Fruit fly (Drosophila melanogaster) whole organism, pupa: ENCODE data around the gene Prx1.

Experiments used
- CG10348 ChIP-seq: fragments of 200-800 bp; sonication (Bioruptor generic); IDR thresholded peaks from 2 replicates; pipeline ENCODE4 v1.3.6; 2022; ENCODE audit warnings: missing biosample characterization, missing genetic modification characterization
- CG12605 ChIP-seq: fragments of 200-800 bp; sonication (Bioruptor generic); IDR thresholded peaks from 2 replicates; pipeline ENCODE4 v1.3.6; 2022; ENCODE audit warnings: missing biosample characterization, missing genetic modification characterization
- CG13204 ChIP-seq: fragments of 200-800 bp; sonication (Bioruptor generic); optimal IDR thresholded peaks from 2 replicates; lab custom pipeline; 2018; ENCODE audit warnings: missing biosample characterization, mild to moderate bottlenecking, missing genetic modification characterization, moderate library complexity
- CG14655 ChIP-seq: fragments of 200-800 bp; sonication (Bioruptor generic); optimal IDR thresholded peaks from 3 replicates; lab custom pipeline; 2017; ENCODE audit warnings: mild to moderate bottlenecking, missing biosample characterization, missing genetic modification reagents, missing genetic modification characterization
- CG15710 ChIP-seq: fragments of 200-800 bp; sonication (Bioruptor generic); optimal IDR thresholded peaks from 2 replicates; lab custom pipeline; 2018; ENCODE audit warnings: missing biosample characterization, mild to moderate bottlenecking, missing genetic modification characterization, moderate library complexity
- CG17806 ChIP-seq: fragments of 200-800 bp; sonication (Bioruptor generic); optimal IDR thresholded peaks from 2 replicates; lab custom pipeline; 2018; ENCODE audit warnings: missing biosample characterization, mild to moderate bottlenecking, missing genetic modification characterization, moderate library complexity
- CG32121 ChIP-seq: fragments of 200-800 bp; sonication (Bioruptor generic); IDR thresholded peaks from 2 replicates; pipeline ENCODE4 v1.3.6; 2022; ENCODE audit warnings: missing biosample characterization, missing genetic modification characterization
- CG34367 ChIP-seq: fragments of 200-800 bp; sonication (Bioruptor generic); optimal IDR thresholded peaks from 2 replicates; lab custom pipeline; 2018; ENCODE audit warnings: missing biosample characterization, mild to moderate bottlenecking, missing genetic modification characterization
- CG4496 ChIP-seq: fragments of 200-800 bp; sonication (Bioruptor generic); IDR thresholded peaks from 3 replicates; pipeline ENCODE4 v1.3.6; 2022; ENCODE audit warnings: missing biosample characterization, missing genetic modification characterization
- CG8159 ChIP-seq: fragments of 200-800 bp; sonication (Bioruptor generic); optimal IDR thresholded peaks from 3 replicates; lab custom pipeline; 2018; ENCODE audit warnings: missing biosample characterization, mild to moderate bottlenecking, missing genetic modification characterization, moderate library complexity
- CG8301 ChIP-seq: fragments of 200-800 bp; sonication (Bioruptor generic); optimal IDR thresholded peaks from 2 replicates; lab custom pipeline; 2018; ENCODE audit warnings: missing biosample characterization, mild to moderate bottlenecking, missing genetic modification characterization
- CG9948 ChIP-seq: fragments of 200-800 bp; sonication (Bioruptor generic); optimal IDR thresholded peaks from 2 replicates; lab custom pipeline; 2018; ENCODE audit warnings: missing biosample characterization, mild to moderate bottlenecking, missing genetic modification characterization, moderate library complexity
- D1 ChIP-seq: fragments of 200-800 bp; sonication (Bioruptor generic); optimal IDR thresholded peaks from 2 replicates; lab custom pipeline; 2018; ENCODE audit warnings: missing biosample characterization, mild to moderate bottlenecking, missing genetic modification characterization, moderate library complexity
- EcR ChIP-seq: fragments of 200-800 bp; sonication (Bioruptor generic); optimal IDR thresholded peaks from 3 replicates; lab custom pipeline; 2019; ENCODE audit warnings: missing biosample characterization, missing genetic modification characterization, mild to moderate bottlenecking, moderate library complexity, missing genetic modification reagents
- Ets98B ChIP-seq: fragments of 200-800 bp; sonication (Bioruptor generic); IDR thresholded peaks from 2 replicates; pipeline ENCODE4 v1.3.6; 2022; ENCODE audit warnings: missing biosample characterization, missing genetic modification characterization
- Pif1A ChIP-seq: fragments of 200-800 bp; sonication (Bioruptor generic); optimal IDR thresholded peaks from 3 replicates; lab custom pipeline; 2016; ENCODE audit warnings: missing biosample characterization, missing genetic modification characterization
- Pif1B ChIP-seq: fragments of 200-800 bp; sonication (Bioruptor generic); optimal IDR thresholded peaks from 3 replicates; lab custom pipeline; 2016; ENCODE audit warnings: missing biosample characterization, missing genetic modification characterization
- Snoo ChIP-seq: fragments of 200-800 bp; sonication (Bioruptor generic); optimal IDR thresholded peaks from 3 replicates; lab custom pipeline; 2017; ENCODE audit warnings: missing biosample characterization, mild to moderate bottlenecking, missing genetic modification characterization, inconsistent platforms
- fd96Ca ChIP-seq: fragments of 200-800 bp; sonication (Bioruptor generic); IDR thresholded peaks from 3 replicates; pipeline ENCODE4 v1.3.6; 2022; ENCODE audit warnings: missing biosample characterization, missing genetic modification characterization
- gl ChIP-seq: fragments of 200-800 bp; sonication (Bioruptor generic); optimal IDR thresholded peaks from 2 replicates; lab custom pipeline; 2018; ENCODE audit warnings: missing biosample characterization, mild to moderate bottlenecking, missing genetic modification characterization
- rn ChIP-seq: fragments of 200-800 bp; sonication (Bioruptor generic); IDR thresholded peaks from 2 replicates; pipeline ENCODE4 v1.3.6; 2022; ENCODE audit warnings: missing biosample characterization, missing genetic modification characterization

Gene Prx1

DNA sequence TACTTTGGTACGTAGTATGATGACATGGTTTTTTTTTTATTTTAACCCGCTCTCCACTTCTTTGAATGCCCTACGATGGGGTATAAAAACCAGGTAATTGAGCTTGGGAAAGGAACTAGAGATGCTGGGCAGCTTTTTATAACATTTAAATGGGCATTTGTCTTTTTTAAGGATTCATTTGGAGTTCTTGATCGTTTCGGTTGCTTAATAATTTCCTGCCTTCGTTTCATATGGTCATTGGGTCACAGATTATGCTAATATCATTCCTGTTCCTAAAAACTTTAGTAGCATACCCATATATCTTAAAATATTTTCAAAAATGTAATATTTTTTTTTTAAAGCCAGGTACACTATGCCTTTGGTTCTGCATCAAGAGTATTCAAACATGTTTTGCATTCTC lies 18.9 kb upstream of the Prx1 start:
- TF ChIP-seq CG8159 (tag; lab: Kevin White, UChicago), result peak; percentile 16
- TF ChIP-seq D1 (tag; lab: Kevin White, UChicago), result no peak
- no peak for TF ChIP-seq Pif1A
- no peak for TF ChIP-seq rn (GFP tag; lab: Robert Waterston, UW)
- no peak for TF ChIP-seq CG8301 (tag; lab: Kevin White, UChicago)
- TF ChIP-seq CG14655 (GFP tag; lab: Kevin White, UChicago), result peak; percentile 41
- TF ChIP-seq CG12605, result no peak
- peak; percentile 19 for TF ChIP-seq CG9948
- no peak for TF ChIP-seq CG32121 (GFP tag; lab: Robert Waterston, UW)
- no peak for TF ChIP-seq CG15710 (tag; lab: Kevin White, UChicago)
- no peak for TF ChIP-seq CG4496 (GFP tag; lab: Robert Waterston, UW)
- peak; percentile 28 for TF ChIP-seq Snoo (tag; lab: Kevin White, UChicago)
- TF ChIP-seq Pif1B (GFP tag; lab: Kevin White, UChicago), result no peak
- TF ChIP-seq, all 21 proteins: peak for 4

DNA sequence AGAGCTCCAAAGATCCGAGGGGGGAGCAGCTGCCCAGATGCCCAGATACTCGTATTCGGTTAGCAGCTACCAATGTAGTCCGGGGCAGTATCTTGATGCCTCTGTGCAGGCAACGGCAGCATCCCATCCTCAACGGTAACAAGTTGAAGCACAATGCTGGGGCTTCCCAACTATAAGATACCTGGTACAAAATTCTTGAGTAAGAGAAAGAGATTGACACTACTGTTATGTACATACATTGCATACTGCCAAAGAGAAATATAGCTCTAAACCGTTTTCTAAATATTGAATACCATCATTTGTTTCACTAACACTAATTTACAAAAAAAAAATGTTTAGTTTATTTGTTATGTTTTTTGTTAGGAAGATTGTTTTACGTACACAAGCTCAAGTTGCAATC lies 17.9 kb upstream of the Prx1 start:
- TF ChIP-seq CG14655 (GFP tag; lab: Kevin White, UChicago), result peak; percentile 51
- peak; percentile 37 for TF ChIP-seq CG8301 (tag; lab: Kevin White, UChicago)
- TF ChIP-seq CG12605, result no peak
- TF ChIP-seq CG8159 (tag; lab: Kevin White, UChicago), result peak; percentile 1
- TF ChIP-seq gl (tag; lab: Kevin White, UChicago), result no peak
- TF ChIP-seq D1 (tag; lab: Kevin White, UChicago), result no peak

DNA sequence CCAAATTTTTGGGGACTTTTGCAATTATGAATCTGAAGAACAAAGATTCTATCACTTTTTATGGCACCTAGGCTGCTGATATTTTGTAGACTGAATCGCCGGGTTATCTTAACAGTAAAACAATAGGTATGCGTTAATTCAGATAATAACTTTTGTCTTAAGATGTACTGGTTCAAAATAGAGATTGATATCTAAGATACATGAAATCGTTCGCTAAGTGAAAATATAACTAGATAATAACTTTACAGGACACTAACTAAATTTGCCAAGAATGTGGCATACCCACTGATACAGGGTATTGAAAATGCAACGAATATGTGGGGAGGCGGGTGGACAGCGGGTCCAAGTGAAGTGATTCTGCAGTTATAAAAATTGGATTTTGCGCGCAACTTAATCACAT lies 15.5 kb upstream of the Prx1 start:
- TF ChIP-seq EcR (GFP tag; lab: Kevin White, UChicago), result no peak
- no peak for TF ChIP-seq gl (tag; lab: Kevin White, UChicago)
- no peak for TF ChIP-seq Ets98B (GFP tag; lab: Robert Waterston, UW)
- no peak for TF ChIP-seq CG10348 (GFP tag; lab: Robert Waterston, UW)
- peak; percentile 22 for TF ChIP-seq CG8159 (tag; lab: Kevin White, UChicago)
- no peak for TF ChIP-seq CG8301 (tag; lab: Kevin White, UChicago)
- TF ChIP-seq CG9948, result no peak
- no peak for TF ChIP-seq rn (GFP tag; lab: Robert Waterston, UW)
- no peak for TF ChIP-seq CG34367
- peak; percentile 27 for TF ChIP-seq CG14655 (GFP tag; lab: Kevin White, UChicago)
- no peak for TF ChIP-seq fd96Ca
- TF ChIP-seq CG17806 (tag; lab: Kevin White, UChicago), result peak; percentile 1
- no peak for TF ChIP-seq Pif1B (GFP tag; lab: Kevin White, UChicago)
- no peak for TF ChIP-seq CG15710 (tag; lab: Kevin White, UChicago)
- no peak for TF ChIP-seq D1 (tag; lab: Kevin White, UChicago)
- no peak for TF ChIP-seq CG32121 (GFP tag; lab: Robert Waterston, UW)
- TF ChIP-seq CG12605, result no peak

DNA sequence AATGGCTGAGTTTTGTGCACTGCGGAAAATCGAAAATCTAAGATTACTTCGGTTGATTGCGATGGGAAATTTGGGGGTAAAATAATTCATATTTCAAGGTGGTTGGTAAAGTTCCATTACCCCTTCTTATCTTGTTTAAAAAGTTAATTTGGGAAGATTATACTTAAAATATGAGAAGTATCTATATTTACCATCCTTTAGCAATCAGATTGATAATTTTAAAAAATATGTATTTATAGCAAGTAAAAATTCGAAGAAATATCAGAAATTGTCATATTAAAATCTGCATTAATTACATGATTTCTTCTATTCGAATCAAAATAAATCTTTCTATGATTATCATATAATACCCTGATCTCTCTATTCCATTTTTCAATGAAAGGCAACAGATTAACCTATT lies 12.1 kb upstream of the Prx1 start:
- TF ChIP-seq CG17806 (tag; lab: Kevin White, UChicago) (no peak), CG14655 (GFP tag; lab: Kevin White, UChicago) (no peak), CG12605 (no peak), CG8301 (tag; lab: Kevin White, UChicago) (no peak), CG32121 (GFP tag; lab: Robert Waterston, UW) (no peak), Snoo (tag; lab: Kevin White, UChicago) (no peak), rn (GFP tag; lab: Robert Waterston, UW) (no peak), CG15710 (tag; lab: Kevin White, UChicago) (no peak), Pif1B (GFP tag; lab: Kevin White, UChicago) (no peak)

DNA sequence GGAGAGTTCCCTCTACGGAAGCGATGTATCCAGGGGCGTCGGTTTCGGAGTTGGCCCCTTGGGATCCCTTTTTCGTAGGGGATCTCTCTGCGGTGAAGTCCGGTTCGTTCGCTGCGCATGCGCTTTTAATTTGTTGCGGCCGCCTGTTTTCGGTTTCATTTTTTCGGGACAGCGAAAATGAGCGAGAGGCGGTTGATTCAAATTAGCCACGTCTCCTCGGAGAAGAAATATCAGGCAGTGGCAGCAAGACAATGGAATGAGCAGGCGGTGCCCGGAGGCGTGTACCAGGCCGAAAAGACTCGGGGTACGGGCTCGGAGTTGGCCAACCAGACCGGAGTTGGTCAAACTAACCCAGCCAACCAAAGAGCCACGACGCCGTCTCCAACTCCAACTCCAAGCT lies 11.5 kb upstream of the Prx1 start:
- TF ChIP-seq Pif1B (GFP tag; lab: Kevin White, UChicago) (no peak), CG8159 (tag; lab: Kevin White, UChicago) (no peak), EcR (GFP tag; lab: Kevin White, UChicago) (no peak), CG32121 (GFP tag; lab: Robert Waterston, UW) (no peak), Pif1A (no peak), CG10348 (GFP tag; lab: Robert Waterston, UW) (no peak), CG15710 (tag; lab: Kevin White, UChicago) (no peak), rn (GFP tag; lab: Robert Waterston, UW) (no peak), CG17806 (tag; lab: Kevin White, UChicago) (no peak), CG8301 (tag; lab: Kevin White, UChicago) (no peak)

DNA sequence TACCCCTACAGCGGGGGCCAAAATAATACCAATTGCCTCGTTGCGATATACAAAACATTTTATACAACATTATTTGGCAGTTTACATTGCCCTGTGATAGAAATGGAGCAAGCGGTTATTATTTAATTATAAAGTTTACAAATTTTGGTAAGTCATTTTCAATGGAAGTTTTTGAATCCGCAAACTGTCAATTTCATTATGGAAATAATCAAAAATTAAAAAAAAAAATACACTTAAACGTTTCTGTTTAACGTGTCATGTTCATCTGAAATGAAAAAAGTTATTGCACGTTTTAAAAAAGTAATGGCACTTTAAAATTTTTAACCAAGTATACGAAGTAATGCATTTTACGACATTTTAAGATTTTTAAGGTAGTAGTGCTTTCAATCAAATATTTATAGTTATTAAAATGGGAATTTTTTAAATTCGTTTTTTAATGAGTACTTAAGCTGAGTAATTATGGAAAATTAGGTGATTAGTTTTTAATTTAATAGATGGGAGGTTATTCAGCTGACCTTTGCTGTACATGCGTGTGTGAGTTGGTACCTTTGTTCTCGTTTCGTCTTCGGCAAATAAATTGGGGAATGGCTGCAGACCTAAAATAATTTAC lies 10.8 kb upstream of the Prx1 start:
- TF ChIP-seq gl (tag; lab: Kevin White, UChicago), result no peak
- no peak for TF ChIP-seq CG14655 (GFP tag; lab: Kevin White, UChicago)
- TF ChIP-seq CG34367, result no peak
- no peak for TF ChIP-seq Pif1A
- no peak for TF ChIP-seq CG12605
- no peak for TF ChIP-seq CG13204 (GFP tag; lab: Kevin White, UChicago)
- no peak for TF ChIP-seq Snoo (tag; lab: Kevin White, UChicago)
- TF ChIP-seq CG8301 (tag; lab: Kevin White, UChicago), result no peak
- TF ChIP-seq Ets98B (GFP tag; lab: Robert Waterston, UW), result no peak
- TF ChIP-seq CG17806 (tag; lab: Kevin White, UChicago), result no peak
- TF ChIP-seq CG32121 (GFP tag; lab: Robert Waterston, UW), result no peak
- no peak for TF ChIP-seq fd96Ca
- TF ChIP-seq CG15710 (tag; lab: Kevin White, UChicago), result no peak
- no peak for TF ChIP-seq CG9948
- TF ChIP-seq CG4496 (GFP tag; lab: Robert Waterston, UW), result no peak
- TF ChIP-seq CG8159 (tag; lab: Kevin White, UChicago), result no peak
- no peak for TF ChIP-seq D1 (tag; lab: Kevin White, UChicago)
- no peak for TF ChIP-seq Pif1B (GFP tag; lab: Kevin White, UChicago)
- TF ChIP-seq EcR (GFP tag; lab: Kevin White, UChicago), result no peak
- TF ChIP-seq rn (GFP tag; lab: Robert Waterston, UW), result no peak
